Fruit fly (Drosophila melanogaster) whole organism, pupa: Measurements from ENCODE around the gene Mad.
"Not testable (repeated sequence)": the region's sequence is repeated elsewhere in the genome, so short reads cannot be mapped to it uniquely, and the experiment has no call there.

Source experiments
- CG10348 ChIP-seq: fragments of 200-800 bp; sonication (Bioruptor generic); IDR thresholded peaks from 2 replicates; pipeline ENCODE4 v1.3.6; 2022; ENCODE audit warnings: missing biosample characterization, missing genetic modification characterization
- CG12605 ChIP-seq: fragments of 200-800 bp; sonication (Bioruptor generic); IDR thresholded peaks from 2 replicates; pipeline ENCODE4 v1.3.6; 2022; ENCODE audit warnings: missing biosample characterization, missing genetic modification characterization
- CG13204 ChIP-seq: fragments of 200-800 bp; sonication (Bioruptor generic); optimal IDR thresholded peaks from 2 replicates; lab custom pipeline; 2018; ENCODE audit warnings: missing biosample characterization, mild to moderate bottlenecking, missing genetic modification characterization, moderate library complexity
- CG14655 ChIP-seq: fragments of 200-800 bp; sonication (Bioruptor generic); optimal IDR thresholded peaks from 3 replicates; lab custom pipeline; 2017; ENCODE audit warnings: mild to moderate bottlenecking, missing biosample characterization, missing genetic modification reagents, missing genetic modification characterization
- CG15710 ChIP-seq: fragments of 200-800 bp; sonication (Bioruptor generic); optimal IDR thresholded peaks from 2 replicates; lab custom pipeline; 2018; ENCODE audit warnings: missing biosample characterization, mild to moderate bottlenecking, missing genetic modification characterization, moderate library complexity
- CG17806 ChIP-seq: fragments of 200-800 bp; sonication (Bioruptor generic); optimal IDR thresholded peaks from 2 replicates; lab custom pipeline; 2018; ENCODE audit warnings: missing biosample characterization, mild to moderate bottlenecking, missing genetic modification characterization, moderate library complexity
- CG32121 ChIP-seq: fragments of 200-800 bp; sonication (Bioruptor generic); IDR thresholded peaks from 2 replicates; pipeline ENCODE4 v1.3.6; 2022; ENCODE audit warnings: missing biosample characterization, missing genetic modification characterization
- CG34367 ChIP-seq: fragments of 200-800 bp; sonication (Bioruptor generic); optimal IDR thresholded peaks from 2 replicates; lab custom pipeline; 2018; ENCODE audit warnings: missing biosample characterization, mild to moderate bottlenecking, missing genetic modification characterization
- CG4496 ChIP-seq: fragments of 200-800 bp; sonication (Bioruptor generic); IDR thresholded peaks from 3 replicates; pipeline ENCODE4 v1.3.6; 2022; ENCODE audit warnings: missing biosample characterization, missing genetic modification characterization
- CG8159 ChIP-seq: fragments of 200-800 bp; sonication (Bioruptor generic); optimal IDR thresholded peaks from 3 replicates; lab custom pipeline; 2018; ENCODE audit warnings: missing biosample characterization, mild to moderate bottlenecking, missing genetic modification characterization, moderate library complexity
- CG8301 ChIP-seq: fragments of 200-800 bp; sonication (Bioruptor generic); optimal IDR thresholded peaks from 2 replicates; lab custom pipeline; 2018; ENCODE audit warnings: missing biosample characterization, mild to moderate bottlenecking, missing genetic modification characterization
- CG9948 ChIP-seq: fragments of 200-800 bp; sonication (Bioruptor generic); optimal IDR thresholded peaks from 2 replicates; lab custom pipeline; 2018; ENCODE audit warnings: missing biosample characterization, mild to moderate bottlenecking, missing genetic modification characterization, moderate library complexity
- D1 ChIP-seq: fragments of 200-800 bp; sonication (Bioruptor generic); optimal IDR thresholded peaks from 2 replicates; lab custom pipeline; 2018; ENCODE audit warnings: missing biosample characterization, mild to moderate bottlenecking, missing genetic modification characterization, moderate library complexity
- EcR ChIP-seq: fragments of 200-800 bp; sonication (Bioruptor generic); optimal IDR thresholded peaks from 3 replicates; lab custom pipeline; 2019; ENCODE audit warnings: missing biosample characterization, missing genetic modification characterization, mild to moderate bottlenecking, moderate library complexity, missing genetic modification reagents
- Ets98B ChIP-seq: fragments of 200-800 bp; sonication (Bioruptor generic); IDR thresholded peaks from 2 replicates; pipeline ENCODE4 v1.3.6; 2022; ENCODE audit warnings: missing biosample characterization, missing genetic modification characterization
- Pif1A ChIP-seq: fragments of 200-800 bp; sonication (Bioruptor generic); optimal IDR thresholded peaks from 3 replicates; lab custom pipeline; 2016; ENCODE audit warnings: missing biosample characterization, missing genetic modification characterization
- Pif1B ChIP-seq: fragments of 200-800 bp; sonication (Bioruptor generic); optimal IDR thresholded peaks from 3 replicates; lab custom pipeline; 2016; ENCODE audit warnings: missing biosample characterization, missing genetic modification characterization
- Snoo ChIP-seq: fragments of 200-800 bp; sonication (Bioruptor generic); optimal IDR thresholded peaks from 3 replicates; lab custom pipeline; 2017; ENCODE audit warnings: missing biosample characterization, mild to moderate bottlenecking, missing genetic modification characterization, inconsistent platforms
- fd96Ca ChIP-seq: fragments of 200-800 bp; sonication (Bioruptor generic); IDR thresholded peaks from 3 replicates; pipeline ENCODE4 v1.3.6; 2022; ENCODE audit warnings: missing biosample characterization, missing genetic modification characterization
- gl ChIP-seq: fragments of 200-800 bp; sonication (Bioruptor generic); optimal IDR thresholded peaks from 2 replicates; lab custom pipeline; 2018; ENCODE audit warnings: missing biosample characterization, mild to moderate bottlenecking, missing genetic modification characterization
- rn ChIP-seq: fragments of 200-800 bp; sonication (Bioruptor generic); IDR thresholded peaks from 2 replicates; pipeline ENCODE4 v1.3.6; 2022; ENCODE audit warnings: missing biosample characterization, missing genetic modification characterization

Gene Mad

dm6 chr2L:3166710-3167109 lies 7.3 kb upstream of the Mad start:
- no peak for TF ChIP-seq CG12605 (GFP tag; lab: Robert Waterston, UW)
- no peak for TF ChIP-seq rn (GFP tag; lab: Robert Waterston, UW)
- TF ChIP-seq CG10348 (GFP tag; lab: Robert Waterston, UW), result no peak
- no peak for TF ChIP-seq CG4496 (GFP tag; lab: Robert Waterston, UW)
- TF ChIP-seq CG8159 (tag; lab: Kevin White, UChicago), result no peak
- TF ChIP-seq Ets98B (GFP tag; lab: Robert Waterston, UW), result no peak
- TF ChIP-seq CG13204 (GFP tag; lab: Kevin White, UChicago), result no peak
- no peak for TF ChIP-seq fd96Ca (GFP tag; lab: Robert Waterston, UW)
- TF ChIP-seq CG34367 (tag; lab: Kevin White, UChicago), result no peak
- no peak for TF ChIP-seq CG9948 (tag; lab: Kevin White, UChicago)
- TF ChIP-seq D1 (tag; lab: Kevin White, UChicago), result no peak
- no peak for TF ChIP-seq Pif1A
- TF ChIP-seq CG14655 (GFP tag; lab: Kevin White, UChicago), result no peak
- no peak for TF ChIP-seq CG15710
- no peak for TF ChIP-seq CG32121
- no peak for TF ChIP-seq CG17806 (tag; lab: Kevin White, UChicago)
- no peak for TF ChIP-seq Snoo (tag; lab: Kevin White, UChicago)
- TF ChIP-seq gl (tag; lab: Kevin White, UChicago), result no peak
- TF ChIP-seq CG8301 (tag; lab: Kevin White, UChicago), result no peak

- TF ChIP-seq D1 (tag; lab: Kevin White, UChicago), result no peak
- TF ChIP-seq Pif1A, result no peak
- TF ChIP-seq CG15710, result no peak
- TF ChIP-seq EcR (GFP tag; lab: Kevin White, UChicago), result peak; percentile 7
- TF ChIP-seq CG8301 (tag; lab: Kevin White, UChicago), result no peak
- TF ChIP-seq CG17806 (tag; lab: Kevin White, UChicago), result no peak
- TF ChIP-seq CG8159 (tag; lab: Kevin White, UChicago), result no peak
- no peak for TF ChIP-seq CG14655 (GFP tag; lab: Kevin White, UChicago)
- TF ChIP-seq Pif1B, result no peak
- no peak for TF ChIP-seq rn (GFP tag; lab: Robert Waterston, UW)
- no peak for TF ChIP-seq CG34367 (tag; lab: Kevin White, UChicago)
- TF ChIP-seq CG32121, result 0 out of 2 replicates have a peak, but pooled peaks have one; percentile 18
- no peak for TF ChIP-seq fd96Ca (GFP tag; lab: Robert Waterston, UW)
These were observed 5.7 kb upstream of the Mad start for dm6 chr2L:3165022-3165647.

- TF ChIP-seq fd96Ca (GFP tag; lab: Robert Waterston, UW) (no peak), CG8301 (tag; lab: Kevin White, UChicago) (no peak), CG12605 (GFP tag; lab: Robert Waterston, UW) (no peak), Pif1A (no peak), gl (tag; lab: Kevin White, UChicago) (no peak), CG17806 (tag; lab: Kevin White, UChicago) (no peak), Snoo (tag; lab: Kevin White, UChicago) (no peak), CG9948 (tag; lab: Kevin White, UChicago) (no peak), Pif1B (no peak)
- TF ChIP-seq, all 21 proteins: peak for 0
These were observed 5.0 kb upstream of the Mad start for dm6 chr2L:3164257-3165021.

DNA sequence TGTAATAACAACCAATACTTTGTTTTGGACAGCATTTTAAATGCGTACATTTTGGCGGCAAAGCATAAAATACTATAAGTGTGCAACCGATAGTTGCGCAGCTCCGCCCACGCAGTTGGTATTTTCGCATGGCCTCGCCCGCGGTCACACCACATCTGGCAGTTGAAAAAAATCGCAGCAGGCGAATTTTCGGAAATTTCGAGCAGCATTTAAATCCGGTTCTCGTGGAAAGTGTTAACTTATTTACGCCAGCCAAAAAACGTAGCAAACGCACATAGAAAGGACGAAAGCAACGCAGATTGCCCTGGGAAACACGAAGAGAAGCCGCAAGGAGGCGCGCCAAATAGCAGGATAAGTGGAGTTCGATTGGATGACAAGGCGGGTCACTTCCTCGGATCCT lies 4.0 kb upstream of the Mad start, which contains the start of gene Hydr2:
Hydr2 (plus strand) TSS at position 156 of the 400 bp plus-strand sequence.
- TF ChIP-seq CG14655 (GFP tag; lab: Kevin White, UChicago); gl (tag; lab: Kevin White, UChicago); CG17806 (tag; lab: Kevin White, UChicago): not testable (repeated sequence)

dm6 chr2L:3158260-3159072 lies 977 bp downstream of the Mad start:
- TF ChIP-seq CG34367 (tag; lab: Kevin White, UChicago), result peak; percentile 15
- TF ChIP-seq CG12605 (GFP tag; lab: Robert Waterston, UW), result no peak
- TF ChIP-seq CG14655 (GFP tag; lab: Kevin White, UChicago), result peak; percentile 59
- TF ChIP-seq CG10348 (GFP tag; lab: Robert Waterston, UW), result no peak
- TF ChIP-seq Pif1A, result no peak
- TF ChIP-seq CG17806 (tag; lab: Kevin White, UChicago), result no peak
- TF ChIP-seq D1 (tag; lab: Kevin White, UChicago), result no peak
- TF ChIP-seq rn (GFP tag; lab: Robert Waterston, UW), result 0 out of 2 replicates have a peak, but pooled peaks have one; percentile 3
- TF ChIP-seq CG9948 (tag; lab: Kevin White, UChicago), result no peak
- no peak for TF ChIP-seq fd96Ca (GFP tag; lab: Robert Waterston, UW)
- peak; percentile 18 for TF ChIP-seq Pif1B
- TF ChIP-seq gl (tag; lab: Kevin White, UChicago), result no peak
- peak; percentile 12; the same call in 1 of the 2 replicates for TF ChIP-seq Ets98B (GFP tag; lab: Robert Waterston, UW)
- TF ChIP-seq Snoo (tag; lab: Kevin White, UChicago), result no peak
- no peak for TF ChIP-seq EcR (GFP tag; lab: Kevin White, UChicago)
- TF ChIP-seq CG32121, result no peak
- peak; percentile 94 for TF ChIP-seq CG8159 (tag; lab: Kevin White, UChicago)
- TF ChIP-seq CG8301 (tag; lab: Kevin White, UChicago), result no peak
- peak; percentile 49; the same call in 1 of the 3 replicates for TF ChIP-seq CG4496 (GFP tag; lab: Robert Waterston, UW)
- no peak for TF ChIP-seq CG13204 (GFP tag; lab: Kevin White, UChicago)
- TF ChIP-seq CG15710, result peak; percentile 14
